Fruit fly (Drosophila melanogaster): ENCODE measurements around the gene Dic1.

DNA sequence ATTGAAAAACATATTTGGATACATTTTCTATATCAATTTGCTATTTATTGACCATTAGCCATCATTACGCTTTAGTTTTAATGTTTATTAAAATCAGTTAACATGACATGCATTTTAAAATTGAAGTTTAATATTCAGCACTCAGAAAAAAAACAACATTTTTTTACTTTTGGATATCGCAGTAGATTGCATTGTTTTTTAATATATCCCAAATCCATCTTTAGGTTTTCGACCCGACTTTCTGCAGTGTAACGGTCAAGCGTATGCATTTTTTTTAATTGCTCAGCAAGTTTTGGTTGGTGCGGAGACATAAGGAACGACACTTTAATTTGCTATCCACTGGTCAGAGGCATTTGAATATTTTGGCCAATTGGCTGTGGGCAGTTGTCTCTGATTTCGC lies 48.0 kb downstream of the Dic1 start:
- TF ChIP-seq pdm3 (GFP tag; optimal IDR thresholded peaks at IDR 0.05) (peak; percentile 7), ss (GFP tag; optimal IDR thresholded peaks at IDR 0.05) (no peak), achi (GFP tag; optimal IDR thresholded peaks at IDR 0.05) (no peak), CG8119 (GFP tag; IDR thresholded peaks at IDR 0.05) (0 out of 3 replicates have a peak, but pooled peaks have one; percentile 43), OdsH (GFP tag; optimal IDR thresholded peaks at IDR 0.05) (no peak), Eip75B (GFP tag; optimal IDR thresholded peaks at IDR 0.05) (no peak), CG11294 (GFP tag; IDR thresholded peaks at IDR 0.05) (no peak), CG11902 (GFP tag; optimal IDR thresholded peaks at IDR 0.05) (no peak)

All from whole organism, prepupa.